Worm (Caenorhabditis elegans) whole organism, L1 larva: ENCODE data around the gene glt-1.

Experiments
- ces-1 ChIP-seq: fragments of 150-350 bp; optimal IDR thresholded peaks from 2 replicates; lab custom pipeline; 2014; ENCODE audit warnings: missing biosample characterization, missing genetic modification reagents, missing genetic modification characterization
- elt-3 ChIP-seq, 6 experiments: fragments of 150-350 bp in 1 of 6; sonication (generic microtip); optimal IDR thresholded peaks; 2 replicates each; lab custom pipeline; 2017 to 2018; ENCODE audit warnings: missing biosample characterization in 6 of 6, missing genetic modification characterization in 6 of 6, inconsistent platforms in 1 of 6
- nhr-28 ChIP-seq: fragments of 150-350 bp; optimal IDR thresholded peaks from 2 replicates; lab custom pipeline; 2014; ENCODE audit warnings: missing biosample characterization, missing genetic modification characterization
- nhr-47 ChIP-seq: sonication (generic microtip); optimal IDR thresholded peaks from 2 replicates; lab custom pipeline; 2016; ENCODE audit warnings: mild to moderate bottlenecking, missing genetic modification characterization, moderate library complexity, missing compliant biosample characterization
- unc-86 ChIP-seq: sonication (generic microtip); optimal IDR thresholded peaks from 2 replicates; lab custom pipeline; 2016; ENCODE audit warnings: missing genetic modification characterization, missing compliant biosample characterization

DNA sequence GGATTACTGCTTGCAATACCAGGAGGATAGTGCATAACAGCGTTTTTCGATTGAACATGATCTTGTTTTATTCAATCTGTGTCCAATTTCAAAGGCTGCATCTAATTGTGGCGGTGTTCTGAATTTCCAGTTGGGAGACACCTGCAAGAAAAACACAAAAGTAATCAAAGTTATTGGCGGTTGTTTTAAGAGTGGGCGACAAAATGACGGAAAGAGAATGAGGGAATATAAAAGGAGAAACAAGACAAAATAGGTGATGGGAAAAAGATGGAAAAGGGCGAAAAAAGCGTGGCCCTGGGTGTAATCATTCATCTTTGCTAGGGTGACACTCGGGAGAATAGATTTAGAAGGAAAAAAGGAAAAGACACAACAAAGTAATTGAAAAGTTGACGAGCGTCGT is 30.0 kb upstream of the glt-1 start, which contains the start of the genes ZK377.15 and sax-3:
- TF ChIP-seq unc-86 (tag; lab: Kevin White, UChicago) (no peak), nhr-47 (tag; lab: Kevin White, UChicago) (no peak), elt-3 (tag; optimal IDR thresholded peaks at IDR 0.05; lab: Kevin White, UChicago) (no peak), ces-1 (GFP tag; lab: Kevin White, UChicago) (no peak), nhr-28 (tag; lab: Kevin White, UChicago) (no peak)
